Worm (Caenorhabditis elegans): Measurements from ENCODE around the gene C17B7.12.

The C17B7.12 gene

ce11 chrV:3332023-3332422, 21.0 kb upstream of the C17B7.12 start, which contains the start of gene C17B7.9:
TSS of gene C17B7.9 (minus strand) at chrV:3332123.
- TF ChIP-seq F22D6.2 (tag; optimal IDR thresholded peaks at IDR 0.05) (no peak), Y53F4B.3 (GFP tag; IDR thresholded peaks at IDR 0.05) (no peak), atf-7 (tag; optimal IDR thresholded peaks at IDR 0.05) (no peak), hmg-1.2 (GFP tag; IDR thresholded peaks at IDR 0.05) (no peak), ztf-28 (GFP tag; IDR thresholded peaks at IDR 0.05) (no peak), mel-28 (tag; optimal IDR thresholded peaks at IDR 0.05; ENCODE audit: borderline replicate concordance) (no peak), T26A5.8 (tag; optimal IDR thresholded peaks at IDR 0.05) (no peak), lin-40 (tag; optimal IDR thresholded peaks at IDR 0.05) (no peak), xnd-1 (tag; optimal IDR thresholded peaks at IDR 0.05) (no peak), unc-130 (GFP tag; optimal IDR thresholded peaks at IDR 0.05) (no peak)

DNA sequence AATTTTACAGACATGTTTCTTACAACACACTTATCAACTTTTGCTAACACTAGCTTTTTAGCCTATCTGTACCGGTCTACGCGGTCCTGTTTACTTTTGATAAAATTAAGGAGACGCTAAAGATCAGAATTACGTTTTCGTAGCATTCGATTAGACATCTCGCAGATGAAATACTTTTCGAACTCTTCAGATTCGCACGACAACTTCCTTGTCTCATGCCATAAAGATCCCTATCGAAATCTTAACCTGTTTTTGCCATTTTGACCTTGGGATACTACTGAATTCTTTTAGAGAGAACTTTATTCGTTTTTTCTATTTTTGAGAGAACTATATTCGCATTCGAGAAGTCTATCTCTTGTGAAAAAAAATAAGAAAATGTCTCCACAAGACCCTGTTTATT, 19.7 kb upstream of the C17B7.12 start, which contains the start of gene C17B7.5:
Gene C17B7.5, plus strand, starts transcription at position 301 of the 400 bp plus-strand sequence.
- no peak for TF ChIP-seq ceh-79 (tag; optimal IDR thresholded peaks at IDR 0.05)
- no peak for TF ChIP-seq akir-1 (GFP tag; optimal IDR thresholded peaks at IDR 0.05)
- TF ChIP-seq nfya-1 (tag; optimal IDR thresholded peaks at IDR 0.05; ENCODE audit: borderline replicate concordance, insufficient read depth): no peak

- no peak for TF ChIP-seq Y53G8AR.9 (GFP tag; conservative IDR thresholded peaks at IDR 0.05)
- TF ChIP-seq snpc-3.4 (tag; optimal IDR thresholded peaks at IDR 0.05): no peak
- TF ChIP-seq F57A8.1 (GFP tag; optimal IDR thresholded peaks at IDR 0.05): no peak
- no peak for TF ChIP-seq lag-1 (GFP tag; IDR thresholded peaks at IDR 0.05)
- no peak for TF ChIP-seq F22D6.2 (tag; optimal IDR thresholded peaks at IDR 0.05)
- no peak for TF ChIP-seq aptf-3 (GFP tag; IDR thresholded peaks at IDR 0.05)
- no peak for TF ChIP-seq bed-2 (GFP tag; IDR thresholded peaks at IDR 0.05)
- no peak for TF ChIP-seq atf-7 (tag; optimal IDR thresholded peaks at IDR 0.05)
- no peak for TF ChIP-seq C06A6.2 (GFP tag; conservative IDR thresholded peaks at IDR 0.05)
- no peak for TF ChIP-seq madf-3 (GFP tag; IDR thresholded peaks at IDR 0.05)
- TF ChIP-seq T07F8.4 (tag; optimal IDR thresholded peaks at IDR 0.05): no peak
- no peak for TF ChIP-seq lir-1 (GFP tag; conservative IDR thresholded peaks at IDR 0.05)
- no peak for TF ChIP-seq ztf-26 (tag; optimal IDR thresholded peaks at IDR 0.05)
- TF ChIP-seq nhr-27 (tag; optimal IDR thresholded peaks at IDR 0.05): no peak
- TF ChIP-seq sdz-38 (tag; optimal IDR thresholded peaks at IDR 0.05): no peak
- TF ChIP-seq aptf-2 (GFP tag; conservative IDR thresholded peaks at IDR 0.05): no peak
Measured at ce11 chrV:3339009-3339408, 14.0 kb upstream of the C17B7.12 start, which contains the start of gene C17B7.4. TSS of gene C17B7.4 (plus strand) at chrV:3339309.

- TF ChIP-seq C17E4.6 (GFP tag; IDR thresholded peaks at IDR 0.05): 0 out of 2 replicates have a peak, but pooled peaks have one; percentile 30
- no peak for TF ChIP-seq dpl-1 (GFP tag; optimal IDR thresholded peaks at IDR 0.05)
- TF ChIP-seq tlf-1 (GFP tag; optimal IDR thresholded peaks at IDR 0.05): no peak
Measured at ce11 chrV:3341906-3342305, 11.1 kb upstream of the C17B7.12 start, which contains the start of gene C17B7.10. TSS of gene C17B7.10 (minus strand) at chrV:3342006.

ce11 chrV:3342504-3342903, 10.5 kb upstream of the C17B7.12 start, which contains the start of gene C17B7.3:
TSS of gene C17B7.3 (plus strand) at chrV:3342804.
- no peak for TF ChIP-seq ceh-27 (GFP tag; optimal IDR thresholded peaks at IDR 0.05)
- no peak for TF ChIP-seq nhr-90 (tag; optimal IDR thresholded peaks at IDR 0.05)
- TF ChIP-seq snpc-4 (GFP tag; optimal IDR thresholded peaks at IDR 0.05): no peak
- no peak for TF ChIP-seq snpc-4 (tag; optimal IDR thresholded peaks at IDR 0.05)

All from whole organism, young adult.